Worm (Caenorhabditis elegans) whole organism, L1 larva: ENCODE data around the gene acs-1.

Experiments used
- C16A3.4 ChIP-seq: fragments of 150-350 bp; optimal IDR thresholded peaks from 2 replicates; lab custom pipeline; 2014; ENCODE audit warnings: missing biosample characterization, missing genetic modification characterization
- C34B4.2 ChIP-seq: sonication (generic microtip); optimal IDR thresholded peaks from 2 replicates; lab custom pipeline; 2017; ENCODE audit warnings: mild to moderate bottlenecking, missing genetic modification characterization, missing compliant biosample characterization
- Y116A8C.19 ChIP-seq: sonication (generic microtip); optimal IDR thresholded peaks from 2 replicates; lab custom pipeline; 2016; ENCODE audit warnings: missing compliant biosample characterization, missing genetic modification characterization, borderline replicate concordance
- aly-2 ChIP-seq: fragments of 150-350 bp; optimal IDR thresholded peaks from 2 replicates; lab custom pipeline; 2014; ENCODE audit warnings: missing biosample characterization, missing genetic modification characterization
- ama-1 ChIP-seq: fragments of 150-350 bp; optimal IDR thresholded peaks from 2 replicates; lab custom pipeline; 2014
- blmp-1 ChIP-seq: fragments of 150-350 bp; optimal IDR thresholded peaks from 2 replicates; lab custom pipeline; 2014; ENCODE audit warnings: missing biosample characterization, missing genetic modification characterization
- ces-1 ChIP-seq: fragments of 150-350 bp; optimal IDR thresholded peaks from 2 replicates; lab custom pipeline; 2014; ENCODE audit warnings: missing biosample characterization, missing genetic modification reagents, missing genetic modification characterization
- dsc-1 ChIP-seq: sonication (generic microtip); optimal IDR thresholded peaks from 2 replicates; lab custom pipeline; 2016; ENCODE audit warnings: mild to moderate bottlenecking, missing genetic modification characterization, missing compliant biosample characterization
- efl-1 ChIP-seq, 4 experiments: fragments of 150-350 bp; optimal IDR thresholded peaks in 3 of 4; peaks in 1 of 4; 1 replicate in 1 of 4; 2 replicates in 3 of 4; lab custom pipeline; 2014; ENCODE audit warnings: missing biosample characterization in 2 of 4, missing genetic modification characterization in 2 of 4, missing genetic modification reagents in 2 of 4
- egl-27 ChIP-seq, 2 experiments: fragments of 150-350 bp in 1 of 2; sonication (generic microtip); optimal IDR thresholded peaks; 3 replicates each; lab custom pipeline; 2017 to 2018; ENCODE audit warnings: missing biosample characterization in 2 of 2, missing genetic modification characterization in 2 of 2, missing genetic modification reagents in 2 of 2
- elt-3 ChIP-seq, 6 experiments: fragments of 150-350 bp in 1 of 6; sonication (generic microtip); optimal IDR thresholded peaks; 2 replicates each; lab custom pipeline; 2017 to 2018; ENCODE audit warnings: missing biosample characterization in 6 of 6, missing genetic modification characterization in 6 of 6, inconsistent platforms in 1 of 6
- hpl-2 ChIP-seq: fragments of 150-350 bp; optimal IDR thresholded peaks from 2 replicates; lab custom pipeline; 2014; ENCODE audit warnings: missing biosample characterization, missing genetic modification reagents, missing genetic modification characterization
- isw-1 ChIP-seq: fragments of 200-800 bp; sonication (Bioruptor generic); IDR thresholded peaks from 2 replicates; pipeline ENCODE4 v1.3.6; 2022; ENCODE audit warnings: missing genetic modification characterization, missing compliant biosample characterization
- lin-13 ChIP-seq: fragments of 150-350 bp; optimal IDR thresholded peaks from 2 replicates; lab custom pipeline; 2014; ENCODE audit warnings: missing biosample characterization, missing genetic modification reagents, missing genetic modification characterization
- lin-15B ChIP-seq: fragments of 150-350 bp; sonication (generic microtip); optimal IDR thresholded peaks from 3 replicates; lab custom pipeline; 2014; ENCODE audit warnings: missing biosample characterization, missing genetic modification characterization
- lin-35 ChIP-seq, 2 experiments: fragments of 150-350 bp; optimal IDR thresholded peaks; 2 replicates each; lab custom pipeline; 2014; ENCODE audit warnings: missing biosample characterization in 2 of 2, missing genetic modification characterization in 2 of 2, missing genetic modification reagents in 2 of 2
- lin-39 ChIP-seq: fragments of 150-350 bp; optimal IDR thresholded peaks from 2 replicates; lab custom pipeline; 2014; ENCODE audit warnings: missing biosample characterization, missing genetic modification reagents, missing genetic modification characterization
- lsy-2 ChIP-seq, 2 experiments: fragments of 150-350 bp; optimal IDR thresholded peaks; 2 replicates each; lab custom pipeline; 2014; ENCODE audit warnings: missing biosample characterization in 2 of 2, missing genetic modification characterization in 2 of 2
- mab-9 ChIP-seq: fragments of 200-800 bp; sonication (Bioruptor generic); IDR thresholded peaks from 2 replicates; pipeline ENCODE4 v1.3.6; 2022; ENCODE audit warnings: missing genetic modification reagents, missing genetic modification characterization, missing compliant biosample characterization
- mdl-1 ChIP-seq, 2 experiments: fragments of 150-350 bp; optimal IDR thresholded peaks; 2 replicates each; lab custom pipeline; 2014 to 2017; ENCODE audit warnings: missing biosample characterization in 2 of 2, missing genetic modification characterization in 2 of 2, inconsistent platforms in 1 of 2
- mef-2 ChIP-seq: fragments of 150-350 bp; optimal IDR thresholded peaks from 2 replicates; lab custom pipeline; 2014; ENCODE audit warnings: missing biosample characterization, missing genetic modification characterization
- mep-1 ChIP-seq: fragments of 150-350 bp; optimal IDR thresholded peaks from 2 replicates; lab custom pipeline; 2014; ENCODE audit warnings: missing biosample characterization, missing genetic modification characterization
- nhr-71 ChIP-seq: sonication (generic microtip); optimal IDR thresholded peaks from 2 replicates; lab custom pipeline; 2016; ENCODE audit warnings: mild to moderate bottlenecking, missing genetic modification characterization, moderate library complexity, missing compliant biosample characterization
- nhr-77 ChIP-seq: fragments of 150-350 bp; optimal IDR thresholded peaks from 2 replicates; lab custom pipeline; 2014; ENCODE audit warnings: missing biosample characterization, missing genetic modification characterization
- nhr-85 ChIP-seq: sonication (generic microtip); peaks from one replicate; lab custom pipeline; 2016; ENCODE audit warnings: missing genetic modification characterization, inconsistent platforms, missing compliant biosample characterization
- nhr-90 ChIP-seq: sonication (generic microtip); optimal IDR thresholded peaks from 2 replicates; lab custom pipeline; 2016; ENCODE audit warnings: mild to moderate bottlenecking, missing genetic modification characterization, missing compliant biosample characterization; ENCODE audit not compliant: poor library complexity
- pax-3 ChIP-seq: fragments of 200-800 bp; sonication (Bioruptor generic); optimal IDR thresholded peaks from 2 replicates; lab custom pipeline; 2018; ENCODE audit warnings: mild to moderate bottlenecking, missing genetic modification characterization, moderate library complexity, missing compliant biosample characterization
- sptf-1 ChIP-seq: fragments of 150-350 bp; optimal IDR thresholded peaks from 2 replicates; lab custom pipeline; 2014; ENCODE audit warnings: missing biosample characterization, missing genetic modification characterization
- sup-37 ChIP-seq: fragments of 200-800 bp; sonication (Bioruptor generic); optimal IDR thresholded peaks from 2 replicates; lab custom pipeline; 2018; ENCODE audit warnings: mild to moderate bottlenecking, missing genetic modification characterization, missing compliant biosample characterization
- tbx-2 ChIP-seq: sonication (generic microtip); optimal IDR thresholded peaks from 2 replicates; lab custom pipeline; 2016; ENCODE audit warnings: missing genetic modification characterization, missing compliant biosample characterization
- tlp-1 ChIP-seq: fragments of 150-350 bp; optimal IDR thresholded peaks from 2 replicates; lab custom pipeline; 2014; ENCODE audit warnings: missing biosample characterization, missing genetic modification characterization
- unc-130 ChIP-seq: fragments of 150-350 bp; optimal IDR thresholded peaks from 2 replicates; lab custom pipeline; 2017; ENCODE audit warnings: missing biosample characterization, missing genetic modification characterization, inconsistent platforms
- unc-86 ChIP-seq: sonication (generic microtip); optimal IDR thresholded peaks from 2 replicates; lab custom pipeline; 2016; ENCODE audit warnings: missing genetic modification characterization, missing compliant biosample characterization
- unc-98 ChIP-seq: fragments of 200-800 bp; sonication (Bioruptor generic); IDR thresholded peaks from 2 replicates; pipeline ENCODE4 v1.3.6; 2022; ENCODE audit warnings: missing genetic modification characterization, missing compliant biosample characterization
- ztf-11 ChIP-seq, 2 experiments: sonication (generic microtip); optimal IDR thresholded peaks; 2 replicates each; lab custom pipeline; 2016 to 2017; ENCODE audit warnings: missing genetic modification characterization in 2 of 2, missing biosample characterization in 1 of 2, missing compliant biosample characterization in 1 of 2

The acs-1 gene

DNA sequence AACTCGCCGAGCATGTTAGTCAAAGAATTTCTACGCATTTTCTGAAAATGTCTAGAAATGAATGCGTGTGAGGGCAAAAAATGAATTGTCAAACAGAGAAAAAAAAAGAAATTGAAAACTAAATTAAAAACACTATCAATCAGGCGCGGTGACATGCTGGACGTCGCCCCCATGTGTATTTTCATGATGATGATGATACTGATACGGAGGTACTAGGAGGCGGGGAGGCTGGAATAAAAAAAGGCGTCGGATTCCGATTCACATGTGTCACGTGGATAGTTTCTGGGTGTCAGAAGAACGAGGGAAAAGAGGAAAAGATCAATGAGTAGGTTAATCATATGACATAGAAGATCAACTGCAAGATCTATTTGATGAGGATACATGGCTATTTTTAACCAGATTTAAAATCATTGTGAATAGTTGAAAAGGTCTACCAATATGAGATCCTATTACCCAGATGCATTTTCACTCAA lies 19.4 kb upstream of the acs-1 start, which contains the start of gene W01A11.7 (continued):
- no peak for TF ChIP-seq Y116A8C.19 (tag; lab: Kevin White, UChicago)
- no peak for TF ChIP-seq tlp-1 (tag; lab: Kevin White, UChicago)
- TF ChIP-seq nhr-90 (tag; lab: Kevin White, UChicago), result peak; percentile 82
- peak; percentile 52 for TF ChIP-seq mep-1 (tag; lab: Kevin White, UChicago)
- TF ChIP-seq lin-15B (tag; lab: Kevin White, UChicago), result no peak
- no peak for TF ChIP-seq lin-39 (tag; lab: Kevin White, UChicago)
- TF ChIP-seq unc-98 (GFP tag; lab: Robert Waterston, UW), result no peak
- TF ChIP-seq hpl-2, result no peak
- TF ChIP-seq nhr-85 (tag; lab: Kevin White, UChicago), result peak; percentile 99
- TF ChIP-seq mab-9 (GFP tag; lab: Robert Waterston, UW), result no peak
- TF ChIP-seq tbx-2, result peak; percentile 72
- TF ChIP-seq lsy-2 (tag; optimal IDR thresholded peaks at IDR 0.05; lab: Kevin White, UChicago), result peak; percentile 8 to 47
- peak in 1 of 2 experiments; percentile 9 for TF ChIP-seq efl-1 (optimal IDR thresholded peaks at IDR 0.05; lab: Kevin White, UChicago)
- TF ChIP-seq efl-1 (GFP tag; optimal IDR thresholded peaks at IDR 0.05 in 1 of 2; lab: Kevin White, UChicago), result peak in 1 of 2 experiments; percentile 92
- TF ChIP-seq elt-3 (tag; optimal IDR thresholded peaks at IDR 0.05; lab: Kevin White, UChicago), result peak in 4 of 6 experiments; percentile 74 to 91 (median 82)
- TF ChIP-seq, all 84 proteins: peak for 22

DNA sequence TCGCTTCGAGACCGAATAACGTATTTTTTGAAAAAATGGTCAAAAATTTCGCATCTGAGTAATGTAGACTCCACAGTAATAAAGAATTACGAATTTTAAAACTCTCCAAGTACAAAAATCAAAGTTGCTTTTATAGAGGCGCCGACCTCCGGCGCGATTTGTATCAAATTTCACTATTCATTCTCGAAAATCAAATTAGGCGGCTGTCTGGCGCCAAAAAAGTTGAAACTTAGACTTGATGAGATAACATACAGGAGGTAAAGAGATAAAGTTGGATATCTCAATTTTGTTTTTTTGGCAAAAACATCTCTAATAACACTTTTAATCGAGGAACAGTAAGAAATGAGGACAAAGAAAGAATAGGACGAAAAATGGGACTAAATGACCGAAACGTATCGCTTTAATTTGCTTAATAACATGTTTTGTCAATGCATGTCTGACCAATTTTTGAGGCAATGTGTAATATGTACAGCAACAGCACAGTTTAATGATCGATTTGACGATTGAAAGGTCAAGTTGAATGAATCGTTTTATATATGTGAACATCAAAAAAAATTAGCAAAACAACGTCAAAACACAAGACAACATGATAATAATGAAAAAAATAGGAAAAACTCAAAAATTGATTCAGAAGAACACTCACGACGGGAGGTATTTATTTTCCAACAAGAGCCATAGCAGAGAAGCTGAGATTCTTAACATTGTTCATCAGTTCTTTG lies 18.4 kb upstream of the acs-1 start:
- peak; percentile 95 for TF ChIP-seq blmp-1
- TF ChIP-seq elt-3 (tag; optimal IDR thresholded peaks at IDR 0.05; lab: Kevin White, UChicago), result peak in 1 of 6 experiments; percentile 51
- no peak for TF ChIP-seq unc-86
- no peak for TF ChIP-seq mab-9 (GFP tag; lab: Robert Waterston, UW)
- no peak for TF ChIP-seq C16A3.4

DNA sequence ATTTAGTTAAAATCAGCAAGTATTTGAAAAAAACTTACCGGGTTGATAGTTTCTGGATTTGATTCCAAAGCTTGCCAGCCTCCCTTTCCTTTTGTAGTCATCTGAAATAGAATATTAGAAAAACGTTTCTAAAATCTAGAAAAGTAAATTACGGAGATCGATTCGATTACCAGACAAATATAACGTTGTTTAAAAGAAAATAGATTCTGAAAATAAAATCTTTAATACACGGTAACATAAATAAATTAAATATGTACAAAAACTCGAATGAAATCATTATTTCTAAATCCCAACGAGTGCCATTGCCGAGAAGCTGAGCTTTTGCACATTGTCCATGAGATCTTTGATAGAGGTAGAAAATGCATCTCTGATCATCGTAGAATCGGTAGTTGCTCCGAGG lies 16.1 kb upstream of the acs-1 start, which contains the start of gene ubh-3:
Gene ubh-3, minus strand, starts transcription at position 101 of the 400 bp plus-strand sequence.
- TF ChIP-seq sup-37 (GFP tag; lab: Kevin White, UChicago) (no peak), egl-27 (tag; optimal IDR thresholded peaks at IDR 0.05; lab: Kevin White, UChicago) (no peak), lin-35 (GFP tag; optimal IDR thresholded peaks at IDR 0.05; lab: Kevin White, UChicago) (no peak), mab-9 (GFP tag; lab: Robert Waterston, UW) (no peak), elt-3 (tag; optimal IDR thresholded peaks at IDR 0.05; lab: Kevin White, UChicago) (no peak), efl-1 (optimal IDR thresholded peaks at IDR 0.05; lab: Kevin White, UChicago) (no peak), efl-1 (GFP tag; optimal IDR thresholded peaks at IDR 0.05 in 1 of 2; lab: Kevin White, UChicago) (no peak), ztf-11 (tag; optimal IDR thresholded peaks at IDR 0.05; lab: Kevin White, UChicago) (no peak), nhr-71 (tag; lab: Kevin White, UChicago) (no peak), mep-1 (tag; lab: Kevin White, UChicago) (no peak), isw-1 (GFP tag; lab: Robert Waterston, UW) (no peak), dsc-1 (tag; lab: Kevin White, UChicago) (no peak), lin-13 (GFP tag; lab: Kevin White, UChicago) (no peak), C34B4.2 (tag; lab: Kevin White, UChicago) (no peak)
- TF ChIP-seq, all 84 proteins: peak for 0

DNA sequence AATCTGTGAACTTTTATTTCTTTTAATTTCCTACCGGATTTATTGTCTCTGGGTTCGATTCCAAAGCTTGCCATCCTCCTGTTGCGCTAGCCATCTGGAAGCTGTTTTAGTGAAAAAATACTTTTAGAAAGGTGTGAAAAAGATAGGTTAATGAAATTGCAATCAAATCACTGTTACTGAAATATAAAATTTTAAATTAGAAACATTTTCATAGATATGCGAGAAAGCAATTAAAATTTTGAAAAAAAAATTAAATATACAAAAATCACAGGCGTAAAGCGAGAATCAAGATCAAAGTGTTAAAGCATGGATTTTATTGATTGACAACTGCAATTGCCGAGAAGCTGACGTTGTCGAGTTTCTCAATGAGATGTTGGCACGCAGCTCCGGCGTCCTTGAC lies 15.1 kb upstream of the acs-1 start, which contains the start of gene ubh-2:
Gene ubh-2, minus strand, starts transcription at position 101 of the 400 bp plus-strand sequence.
- no peak for TF ChIP-seq ces-1 (GFP tag; lab: Kevin White, UChicago)
- no peak for TF ChIP-seq aly-2 (tag; lab: Kevin White, UChicago)
- TF ChIP-seq sptf-1 (tag; lab: Kevin White, UChicago), result no peak
- TF ChIP-seq C16A3.4, result no peak
- no peak for TF ChIP-seq unc-130 (tag; lab: Kevin White, UChicago)
- TF ChIP-seq mdl-1 (tag; optimal IDR thresholded peaks at IDR 0.05; lab: Kevin White, UChicago), result no peak
- no peak for TF ChIP-seq nhr-77 (tag; lab: Kevin White, UChicago)
- no peak for TF ChIP-seq elt-3 (tag; optimal IDR thresholded peaks at IDR 0.05; lab: Kevin White, UChicago)
- TF ChIP-seq blmp-1, result no peak
- no peak for TF ChIP-seq nhr-71 (tag; lab: Kevin White, UChicago)
- TF ChIP-seq pax-3 (tag; lab: Kevin White, UChicago), result no peak
- TF ChIP-seq ztf-11 (tag; optimal IDR thresholded peaks at IDR 0.05; lab: Kevin White, UChicago), result no peak
- TF ChIP-seq mef-2, result no peak
- TF ChIP-seq ama-1, result no peak
- TF ChIP-seq nhr-85 (tag; lab: Kevin White, UChicago), result no peak
- TF ChIP-seq, all 84 proteins: peak for 0
